Fruit fly (Drosophila melanogaster) whole organism, wandering third instar larva: Measurements from ENCODE around the gene CG6403.

ENCODE experiments used
- N ChIP-seq: fragments of >200 bp; optimal IDR thresholded peaks from 2 replicates; lab custom pipeline; 2018; ENCODE audit warnings: missing biosample characterization, missing external identifiers, missing genetic modification characterization
- Vsx2 ChIP-seq: fragments of 200-300, 225-300 bp; sonication (Bioruptor generic); optimal IDR thresholded peaks from 2 replicates; lab custom pipeline; 2018; ENCODE audit warnings: missing biosample characterization, missing genetic modification characterization; ENCODE audit not compliant: partially characterized antibody

DNA sequence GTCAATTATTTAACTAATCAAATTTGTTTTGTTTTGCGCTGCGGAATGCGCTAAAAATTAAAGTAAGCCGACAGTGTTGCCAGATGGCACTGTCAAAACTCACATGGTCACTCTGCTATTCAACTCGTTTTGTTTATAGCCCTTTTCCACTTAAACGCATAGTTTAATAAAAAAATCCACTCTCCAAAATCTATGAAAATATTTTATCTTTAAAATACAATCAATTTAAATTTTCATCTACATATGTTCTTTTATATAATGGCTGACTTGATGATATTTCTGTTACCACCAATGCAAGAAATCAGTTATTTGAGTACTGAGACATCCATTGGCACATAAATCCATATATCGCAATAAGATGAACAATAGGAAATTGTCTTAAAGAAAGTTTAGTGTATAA, 18.8 kb downstream of the CG6403 start, which contains the start of gene CG6425:
- TF ChIP-seq Vsx2 (GFP tag; lab: Kevin White, UChicago) (no peak), N (GFP tag; lab: Kevin White, UChicago) (peak; percentile 88)
